Worm (Caenorhabditis elegans) whole organism, dauer: Measurements from ENCODE around the gene lgc-19.

Experiments used
- unc-62 ChIP-seq: sonication (generic microtip); optimal IDR thresholded peaks from 2 replicates; lab custom pipeline; 2017; ENCODE audit warnings: missing biosample characterization, missing genetic modification reagents, missing genetic modification characterization

Gene lgc-19

ce11 chrIV:15962219-15962762, at the start of gene lgc-19:
lgc-19 (minus strand) TSS chrIV:15962712.
- TF ChIP-seq unc-62 (GFP tag; lab: Kevin White, UChicago): no peak

- TF ChIP-seq unc-62 (GFP tag; lab: Kevin White, UChicago): no peak
Measured at ce11 chrIV:16006267-16006666, 43.8 kb upstream of the lgc-19 start.

DNA sequence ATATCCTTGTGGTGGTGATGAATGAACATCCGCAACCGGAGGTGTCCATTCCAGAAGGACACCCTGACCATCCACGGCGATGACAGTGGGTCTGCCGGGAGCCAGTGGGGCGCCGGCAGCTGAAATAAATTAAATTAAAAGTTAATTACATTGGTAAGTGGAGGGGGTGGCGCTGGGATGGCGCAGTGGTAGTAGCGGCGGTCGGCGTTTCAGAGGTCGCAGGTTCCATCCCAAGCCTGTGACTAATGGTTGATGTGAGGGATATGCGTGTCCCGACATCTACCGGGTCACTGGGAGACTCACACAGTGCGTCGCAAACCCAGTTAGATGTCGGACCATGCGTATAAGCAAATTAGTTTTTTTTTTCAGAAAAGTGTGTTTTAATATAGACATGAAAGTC, 43.0 kb upstream of the lgc-19 start:
- TF ChIP-seq unc-62 (GFP tag; lab: Kevin White, UChicago): no peak

DNA sequence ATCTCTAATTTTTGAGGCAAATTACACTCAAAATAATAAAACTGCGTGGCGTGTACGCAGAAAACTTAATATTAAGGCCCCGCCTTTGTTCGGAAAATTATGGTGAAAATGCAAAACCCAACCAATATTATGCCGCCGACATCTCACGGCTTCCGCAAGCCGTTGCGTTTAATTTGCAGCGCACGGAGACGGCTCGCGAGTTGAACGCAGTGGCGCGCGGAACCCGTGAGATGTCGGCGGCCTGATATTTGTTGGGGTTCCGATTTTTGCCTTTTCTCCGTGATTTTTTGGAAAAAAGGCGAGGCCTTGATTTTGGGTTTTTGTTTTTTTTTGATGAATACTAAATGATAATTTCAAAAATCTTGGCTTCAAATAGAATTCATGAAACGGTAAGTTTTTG, 38.5 kb upstream of the lgc-19 start:
- TF ChIP-seq unc-62 (GFP tag; lab: Kevin White, UChicago): no peak

DNA sequence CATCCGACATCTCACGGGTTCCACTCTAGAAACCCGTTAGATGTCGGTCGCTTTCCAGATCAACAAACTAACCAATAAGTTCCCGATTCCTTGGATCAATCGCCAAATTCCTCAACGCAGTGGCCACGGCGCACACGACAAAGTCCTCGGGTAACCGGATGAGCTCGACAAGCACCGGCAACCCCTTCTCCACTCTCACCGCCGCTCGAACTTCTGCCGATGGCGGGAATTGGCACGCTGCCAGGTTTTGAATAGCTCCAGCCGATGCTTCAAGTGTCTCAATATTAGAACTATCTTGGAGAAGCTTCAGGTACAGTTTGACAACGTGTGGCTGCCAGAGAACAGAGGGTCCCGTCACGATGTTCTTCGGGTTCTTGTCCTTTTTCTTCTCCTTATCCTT, 37.2 kb upstream of the lgc-19 start:
- TF ChIP-seq unc-62 (GFP tag; lab: Kevin White, UChicago): no peak

ce11 chrIV:15997906-15998305, 35.4 kb upstream of the lgc-19 start:
- no peak for TF ChIP-seq unc-62 (GFP tag; lab: Kevin White, UChicago)

DNA sequence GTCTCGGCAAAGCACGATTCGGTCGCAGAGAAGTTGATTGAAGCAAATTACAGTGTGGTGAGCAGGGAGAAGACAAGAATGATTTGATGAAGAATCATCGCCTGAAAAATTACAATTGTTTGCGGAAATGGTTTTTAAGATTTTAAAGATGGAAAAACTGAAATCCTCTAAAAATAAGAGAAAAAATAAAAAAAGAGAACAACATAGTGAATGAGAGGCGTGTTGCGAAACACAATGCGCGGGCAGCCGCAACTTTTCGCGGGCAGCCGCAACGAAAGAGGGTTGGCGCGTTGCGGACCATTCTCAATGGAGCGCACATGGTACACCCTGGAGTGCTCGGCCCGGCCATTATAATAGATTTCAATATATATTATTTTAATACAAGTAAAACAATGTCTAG, 32.0 kb upstream of the lgc-19 start, which contains the start of gene Y105C5B.20:
Gene Y105C5B.20, minus strand, starts transcription at position 101 of the 400 bp plus-strand sequence.
- TF ChIP-seq unc-62 (GFP tag; lab: Kevin White, UChicago): no peak

DNA sequence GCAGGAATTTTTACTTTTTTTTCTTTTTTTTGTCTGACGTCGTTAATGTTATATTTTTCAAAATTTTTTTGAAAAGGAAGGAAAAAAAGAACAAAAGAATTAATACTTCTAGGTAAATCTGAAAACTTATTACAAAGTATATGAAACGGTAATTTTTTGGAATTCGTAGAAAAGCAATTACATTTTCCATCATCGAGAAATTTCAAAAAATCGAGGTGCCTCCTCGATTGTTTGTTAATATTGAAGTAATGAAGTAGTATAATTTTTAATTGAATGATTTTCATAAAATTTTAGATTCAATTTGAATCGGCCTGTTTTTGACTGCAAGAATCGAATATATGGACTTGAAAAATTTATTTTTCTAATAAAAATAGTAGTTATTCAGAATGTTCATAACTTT, 28.9 kb upstream of the lgc-19 start:
- no peak for TF ChIP-seq unc-62 (GFP tag; lab: Kevin White, UChicago)

DNA sequence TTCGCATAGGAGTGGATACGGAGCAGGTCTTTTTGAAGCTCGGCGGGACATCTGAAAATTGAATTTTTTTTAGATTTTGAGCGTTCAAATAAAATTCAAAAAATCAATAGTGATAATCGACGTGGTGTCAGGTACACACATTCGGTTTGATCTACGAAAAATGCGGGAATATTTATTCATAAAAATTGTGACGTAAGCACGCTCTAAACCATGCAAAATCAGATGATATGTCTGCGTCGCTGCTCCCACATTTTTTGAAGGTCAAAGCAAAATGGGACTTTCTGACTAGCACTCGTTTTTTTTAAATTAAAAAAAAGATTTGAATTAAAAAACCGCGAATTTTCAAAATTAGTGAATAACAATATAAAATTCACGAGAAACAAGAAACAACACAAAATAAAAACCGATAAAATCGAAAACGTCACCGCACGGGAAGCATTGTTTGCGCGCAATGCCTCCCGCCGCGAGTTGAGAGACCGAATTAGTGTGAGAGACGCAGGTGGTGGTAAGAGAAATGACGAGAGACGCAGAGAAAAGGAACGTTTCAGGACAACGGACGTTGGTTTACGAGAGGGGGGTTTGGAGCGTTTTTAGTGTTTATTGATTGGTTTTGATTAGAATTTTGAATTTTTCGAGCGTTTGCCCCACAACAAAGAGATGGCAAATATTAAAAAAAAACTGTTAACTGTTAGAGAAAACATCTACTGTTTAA, 21.6 kb upstream of the lgc-19 start, which contains the start of gene Y105C5B.19:
Gene Y105C5B.19, minus strand, starts transcription at position 51 of the 712 bp plus-strand sequence.
- no peak for TF ChIP-seq unc-62 (GFP tag; lab: Kevin White, UChicago)

- no peak for TF ChIP-seq unc-62 (GFP tag; lab: Kevin White, UChicago)
Measured at ce11 chrIV:15964307-15964706, 1.8 kb upstream of the lgc-19 start, which contains the start of gene Y105C5B.18. Y105C5B.18 (plus strand) TSS chrIV:15964607.

DNA sequence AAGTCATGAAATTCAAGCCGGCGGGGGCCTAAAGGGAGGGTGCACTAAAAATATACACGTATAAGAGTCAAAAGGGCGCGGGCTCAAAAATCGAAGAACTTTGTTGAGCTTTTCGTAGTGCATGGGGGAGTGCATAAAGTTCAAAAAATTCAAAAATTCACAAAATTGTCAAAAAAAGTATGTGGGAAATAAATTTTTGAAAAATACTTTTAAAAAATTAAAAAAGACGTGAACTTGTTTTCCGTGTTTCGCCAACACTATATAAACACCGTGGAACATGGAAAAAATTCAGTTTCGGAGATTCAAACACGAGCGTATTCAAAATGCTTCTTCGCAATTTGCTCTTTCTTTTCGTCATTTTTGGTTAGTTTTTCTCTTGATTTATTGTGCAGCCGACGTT, 289 bp upstream of the lgc-19 start, which contains the start of gene Y105C5B.17:
Gene Y105C5B.17, plus strand, starts transcription at position 301 of the 400 bp plus-strand sequence.
- no peak for TF ChIP-seq unc-62 (GFP tag; lab: Kevin White, UChicago)

ce11 chrIV:15961069-15961468, 1.4 kb downstream of the lgc-19 start:
- TF ChIP-seq unc-62 (GFP tag; lab: Kevin White, UChicago): no peak

DNA sequence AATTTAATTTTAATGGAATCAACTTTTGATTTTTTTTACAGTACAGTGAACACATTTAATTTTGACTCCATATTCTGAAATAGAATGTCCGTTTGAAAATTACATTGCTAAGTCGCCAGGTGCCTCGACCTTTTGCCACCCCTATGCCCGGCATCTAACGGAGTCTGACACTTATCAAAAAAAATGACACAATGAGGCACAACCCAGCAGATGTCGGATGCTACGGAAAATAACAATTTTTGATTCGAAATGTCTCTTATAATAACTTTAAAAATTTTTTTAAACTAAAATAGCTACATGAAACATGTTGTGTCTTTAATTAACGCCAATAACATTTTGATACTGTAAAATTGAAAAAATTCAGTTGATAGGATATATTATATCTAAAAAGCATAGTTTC, 7.2 kb downstream of the lgc-19 start:
- TF ChIP-seq unc-62 (GFP tag; lab: Kevin White, UChicago): no peak

DNA sequence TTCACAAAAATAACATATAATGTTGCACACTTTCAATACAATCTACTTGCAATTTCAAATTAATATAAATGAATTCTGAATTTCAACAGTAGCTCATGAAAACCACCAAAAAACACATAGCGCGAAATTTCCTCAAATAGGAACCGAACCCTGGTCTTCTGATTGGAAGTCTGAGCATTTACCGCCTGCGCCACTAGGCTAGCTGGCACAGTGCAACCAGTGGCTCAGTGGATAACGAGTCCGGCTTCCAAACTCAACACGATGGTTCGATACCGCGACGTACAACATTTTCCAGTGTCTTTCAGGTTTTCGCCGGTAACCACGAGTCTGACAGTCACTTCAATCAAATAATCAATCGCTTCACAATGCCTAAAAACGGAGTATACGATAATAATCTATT, 8.8 kb downstream of the lgc-19 start:
- no peak for TF ChIP-seq unc-62 (GFP tag; lab: Kevin White, UChicago)

- no peak for TF ChIP-seq unc-62 (GFP tag; lab: Kevin White, UChicago)
Measured at ce11 chrIV:15951640-15952039, 10.9 kb downstream of the lgc-19 start, which contains the start of gene Y105C5B.15. Y105C5B.15 (plus strand) TSS chrIV:15951936.

ce11 chrIV:15950838-15951581, 11.5 kb downstream of the lgc-19 start, which contains the start of gene ifas-3:
ifas-3 (minus strand) TSS chrIV:15950888.
- TF ChIP-seq unc-62 (GFP tag; lab: Kevin White, UChicago): no peak
